Fruit fly (Drosophila melanogaster) whole organism, embryonic: ENCODE measurements around the gene CG5180.

Experiments used
- CG1024 ChIP-seq: fragments of 200-800 bp; sonication (Bioruptor generic); IDR thresholded peaks from 2 replicates; pipeline ENCODE4 v1.3.6; 2022; ENCODE audit warnings: missing biosample characterization, missing genetic modification characterization
- CG12219 ChIP-seq: fragments of 200-800 bp; sonication (Bioruptor generic); optimal IDR thresholded peaks from 3 replicates; lab custom pipeline; 2018; ENCODE audit warnings: missing biosample characterization, mild to moderate bottlenecking, missing genetic modification characterization
- CG12659 ChIP-seq: fragments of 200-800 bp; sonication (Bioruptor generic); optimal IDR thresholded peaks from 3 replicates; lab custom pipeline; 2017; ENCODE audit warnings: mild to moderate bottlenecking, missing biosample characterization, missing genetic modification reagents, missing genetic modification characterization
- CG13287 ChIP-seq: fragments of 200-800 bp; sonication (Bioruptor generic); IDR thresholded peaks from 2 replicates; pipeline ENCODE4 v1.3.6; 2022; ENCODE audit warnings: missing biosample characterization, missing genetic modification characterization; ENCODE audit not compliant: partially characterized antibody
- CG13775 ChIP-seq: fragments of 200-800 bp; sonication (Bioruptor generic); optimal IDR thresholded peaks from 3 replicates; lab custom pipeline; 2017; ENCODE audit warnings: missing biosample characterization, mild to moderate bottlenecking, missing genetic modification characterization
- CG14860 ChIP-seq: fragments of 200-800 bp; sonication (Bioruptor generic); IDR thresholded peaks from 3 replicates; pipeline ENCODE4 v1.3.6; 2022; ENCODE audit warnings: missing biosample characterization, missing genetic modification characterization; ENCODE audit not compliant: partially characterized antibody
- CG17385 ChIP-seq: fragments of 200-800 bp; sonication (Bioruptor generic); optimal IDR thresholded peaks from 3 replicates; lab custom pipeline; 2018; ENCODE audit warnings: missing biosample characterization, mild to moderate bottlenecking, missing genetic modification characterization
- CG18619 ChIP-seq: fragments of 200-800 bp; sonication (Bioruptor generic); optimal IDR thresholded peaks from 3 replicates; lab custom pipeline; 2017; ENCODE audit warnings: missing biosample characterization, mild to moderate bottlenecking, missing genetic modification characterization
- CG2202 ChIP-seq: fragments of 200-800 bp; sonication (Bioruptor generic); optimal IDR thresholded peaks from 2 replicates; lab custom pipeline; 2018; ENCODE audit warnings: missing biosample characterization, mild to moderate bottlenecking, missing genetic modification characterization
- CG2678 ChIP-seq: fragments of 200-800 bp; sonication (Bioruptor generic); optimal IDR thresholded peaks from 3 replicates; lab custom pipeline; 2019; ENCODE audit warnings: missing biosample characterization, mild to moderate bottlenecking, missing genetic modification characterization, moderate library complexity
- CG31365 ChIP-seq: fragments of 200-800 bp; sonication (Bioruptor generic); optimal IDR thresholded peaks from 2 replicates; lab custom pipeline; 2018; ENCODE audit warnings: missing biosample characterization, mild to moderate bottlenecking, missing genetic modification characterization
- CG3726 ChIP-seq: fragments of 200-800 bp; sonication (Bioruptor generic); IDR thresholded peaks from 3 replicates; pipeline ENCODE4, ENCODE4 v1.3.6; 2022; ENCODE audit warnings: missing biosample characterization, missing genetic modification characterization
- CG3838 ChIP-seq: fragments of 200-800 bp; sonication (Bioruptor generic); optimal IDR thresholded peaks from 3 replicates; lab custom pipeline; 2016; ENCODE audit warnings: missing biosample characterization, missing genetic modification characterization
- CG4424 ChIP-seq: fragments of 200-800 bp; sonication (Bioruptor generic); optimal IDR thresholded peaks from 3 replicates; lab custom pipeline; 2016; ENCODE audit warnings: missing biosample characterization, missing genetic modification characterization
- CG5180 ChIP-seq: fragments of 200-800 bp; sonication (Bioruptor generic); optimal IDR thresholded peaks from 3 replicates; lab custom pipeline; 2017; ENCODE audit warnings: missing biosample characterization, missing genetic modification characterization, mild to moderate bottlenecking, moderate library complexity, missing genetic modification reagents
- CG6254 ChIP-seq: fragments of 200-800 bp; sonication (Bioruptor generic); optimal IDR thresholded peaks from 3 replicates; lab custom pipeline; 2017; ENCODE audit warnings: mild to moderate bottlenecking, missing biosample characterization, missing genetic modification reagents, missing genetic modification characterization
- CG6765 ChIP-seq: fragments of 200-800 bp; sonication (Bioruptor generic); optimal IDR thresholded peaks from 3 replicates; lab custom pipeline; 2017; ENCODE audit warnings: missing biosample characterization, mild to moderate bottlenecking, missing genetic modification characterization
- Camta ChIP-seq: fragments of 200-800 bp; sonication (Bioruptor generic); optimal IDR thresholded peaks from 2 replicates; lab custom pipeline; 2016; ENCODE audit warnings: missing biosample characterization, missing genetic modification characterization
- Deaf1 ChIP-seq: fragments of 200-800 bp; optimal IDR thresholded peaks from 3 replicates; lab custom pipeline; 2019; ENCODE audit warnings: missing biosample characterization, mild to moderate bottlenecking, missing genetic modification characterization, moderate library complexity
- H15 ChIP-seq: fragments of 200-800 bp; sonication (Bioruptor generic); IDR thresholded peaks from 3 replicates; pipeline ENCODE4 v1.3.6; 2022; ENCODE audit warnings: missing biosample characterization, missing genetic modification characterization
- HHEX ChIP-seq: fragments of 200-800 bp; sonication (Bioruptor generic); optimal IDR thresholded peaks from 3 replicates; lab custom pipeline; 2017; ENCODE audit warnings: missing biosample characterization, mild to moderate bottlenecking, missing genetic modification characterization, missing genetic modification reagents
- HLH4C ChIP-seq: fragments of 200-800 bp; sonication (Bioruptor generic); IDR thresholded peaks from 3 replicates; pipeline ENCODE4 v1.3.6; 2022; ENCODE audit warnings: missing biosample characterization, missing genetic modification characterization; ENCODE audit not compliant: partially characterized antibody
- Hr78 ChIP-seq, 2 experiments: fragments of 200-800 bp in 1 of 2; fragments of >200 bp in 1 of 2; sonication (Bioruptor generic) in 1 of 2; optimal IDR thresholded peaks; 2 replicates each; lab custom pipeline; 2017 to 2019; ENCODE audit warnings: missing biosample characterization in 2 of 2, missing genetic modification characterization in 2 of 2, mild to moderate bottlenecking in 1 of 2, moderate library complexity in 1 of 2
- Max ChIP-seq: fragments of 200-800 bp; sonication (Bioruptor generic); optimal IDR thresholded peaks from 2 replicates; lab custom pipeline; 2016; ENCODE audit warnings: missing biosample characterization, mild to moderate bottlenecking, missing genetic modification characterization
- Mrtf ChIP-seq: fragments of 200-800 bp; sonication (Bioruptor generic); IDR thresholded peaks from 3 replicates; pipeline ENCODE4 v1.3.6; 2022; ENCODE audit warnings: missing biosample characterization, missing genetic modification characterization
- aop ChIP-seq: fragments of 200-800 bp; sonication (Bioruptor generic); IDR thresholded peaks from 2 replicates; pipeline ENCODE4 v1.3.6; 2022; ENCODE audit warnings: missing biosample characterization, missing genetic modification characterization
- bsh ChIP-seq, 2 experiments: fragments of 200-800 bp; sonication (Bioruptor generic); optimal IDR thresholded peaks; 2 replicates each; lab custom pipeline; 2017 to 2018; ENCODE audit warnings: mild to moderate bottlenecking in 2 of 2, missing biosample characterization in 2 of 2, missing genetic modification characterization in 2 of 2, moderate library complexity in 1 of 2
- cas ChIP-seq: fragments of 200-800 bp; sonication (Bioruptor generic); IDR thresholded peaks from 2 replicates; pipeline ENCODE4 v1.3.6; 2022; ENCODE audit warnings: missing biosample characterization, missing genetic modification characterization
- croc ChIP-seq: fragments of 200-800 bp; sonication (Bioruptor generic); conservative IDR thresholded peaks from 3 replicates; pipeline ENCODE4 v1.3.6; 2022; ENCODE audit warnings: missing biosample characterization, missing genetic modification characterization
- dan ChIP-seq: fragments of 200-800 bp; sonication (Bioruptor generic); IDR thresholded peaks from 2 replicates; pipeline ENCODE4 v1.3.6; 2022; ENCODE audit warnings: missing biosample characterization, missing genetic modification characterization
- emc ChIP-seq: fragments of 200-800 bp; sonication (Bioruptor generic); optimal IDR thresholded peaks from 2 replicates; lab custom pipeline; 2016; ENCODE audit warnings: missing biosample characterization, missing genetic modification characterization
- ems ChIP-seq: fragments of 200-800 bp; sonication (Bioruptor generic); optimal IDR thresholded peaks from 3 replicates; lab custom pipeline; 2016; ENCODE audit warnings: missing biosample characterization, missing genetic modification characterization
- fd3F ChIP-seq: fragments of 200-800 bp; sonication (Bioruptor generic); optimal IDR thresholded peaks from 2 replicates; lab custom pipeline; 2018; ENCODE audit warnings: missing biosample characterization, mild to moderate bottlenecking, missing genetic modification characterization, moderate library complexity
- fd96Cb ChIP-seq: fragments of 200-800 bp; sonication (Bioruptor generic); optimal IDR thresholded peaks from 2 replicates; lab custom pipeline; 2018; ENCODE audit warnings: missing biosample characterization, mild to moderate bottlenecking, missing genetic modification characterization, moderate library complexity
- gsb ChIP-seq: fragments of 200-800 bp; sonication (Bioruptor generic); IDR thresholded peaks from 2 replicates; pipeline ENCODE4 v1.3.6; 2022; ENCODE audit warnings: missing biosample characterization, missing genetic modification characterization
- gsb-n ChIP-seq: fragments of 200-800 bp; sonication (Bioruptor generic); optimal IDR thresholded peaks from 3 replicates; lab custom pipeline; 2018; ENCODE audit warnings: missing biosample characterization, mild to moderate bottlenecking, missing genetic modification characterization
- h ChIP-seq: fragments of >200 bp; optimal IDR thresholded peaks from 2 replicates; lab custom pipeline; 2017
- hth ChIP-seq: fragments of >200 bp; optimal IDR thresholded peaks from 2 replicates; lab custom pipeline; 2017; ENCODE audit warnings: inconsistent platforms
- jumu ChIP-seq: fragments of 200-800 bp; sonication (Bioruptor generic); optimal IDR thresholded peaks from 3 replicates; lab custom pipeline; 2016; ENCODE audit warnings: missing biosample characterization, missing genetic modification characterization
- onecut ChIP-seq: fragments of 200-800 bp; sonication (Bioruptor generic); IDR thresholded peaks from 2 replicates; pipeline ENCODE4 v1.3.6; 2022; ENCODE audit warnings: missing biosample characterization, missing genetic modification characterization
- peb ChIP-seq: fragments of 200-800 bp; sonication (Bioruptor generic); IDR thresholded peaks from 2 replicates; pipeline ENCODE4 v1.3.6; 2022; ENCODE audit warnings: missing biosample characterization, missing genetic modification characterization
- sc ChIP-seq, 3 experiments: fragments of >200 bp in 2 of 3; fragments of 200-800 bp in 1 of 3; sonication (Bioruptor generic) in 1 of 3; optimal IDR thresholded peaks; 2 replicates in 2 of 3; 3 replicates in 1 of 3; lab custom pipeline; 2017; ENCODE audit warnings: mild to moderate bottlenecking in 1 of 3, missing biosample characterization in 1 of 3, missing genetic modification characterization in 1 of 3, missing genetic modification reagents in 1 of 3
- schlank ChIP-seq: fragments of 200-800 bp; sonication (Bioruptor generic); optimal IDR thresholded peaks from 2 replicates; lab custom pipeline; 2018; ENCODE audit warnings: missing biosample characterization, mild to moderate bottlenecking, missing genetic modification characterization
- scrt ChIP-seq: fragments of 200-800 bp; sonication (Bioruptor generic); optimal IDR thresholded peaks from 2 replicates; lab custom pipeline; 2018; ENCODE audit warnings: missing biosample characterization, mild to moderate bottlenecking, missing genetic modification characterization, moderate library complexity
- sisA ChIP-seq: fragments of 200-800 bp; sonication (Bioruptor generic); IDR thresholded peaks from 2 replicates; pipeline ENCODE4 v1.3.6; 2022; ENCODE audit warnings: missing biosample characterization, missing genetic modification characterization
- sna ChIP-seq: fragments of 200-800 bp; sonication (Bioruptor generic); IDR thresholded peaks from 2 replicates; pipeline ENCODE4 v1.3.6; 2022; ENCODE audit warnings: missing biosample characterization, missing genetic modification characterization; ENCODE audit not compliant: partially characterized antibody
- unpg ChIP-seq: fragments of 200-800 bp; sonication (Bioruptor generic); optimal IDR thresholded peaks from 3 replicates; lab custom pipeline; 2018; ENCODE audit warnings: missing biosample characterization, mild to moderate bottlenecking, missing genetic modification characterization, moderate library complexity

Gene CG5180

DNA sequence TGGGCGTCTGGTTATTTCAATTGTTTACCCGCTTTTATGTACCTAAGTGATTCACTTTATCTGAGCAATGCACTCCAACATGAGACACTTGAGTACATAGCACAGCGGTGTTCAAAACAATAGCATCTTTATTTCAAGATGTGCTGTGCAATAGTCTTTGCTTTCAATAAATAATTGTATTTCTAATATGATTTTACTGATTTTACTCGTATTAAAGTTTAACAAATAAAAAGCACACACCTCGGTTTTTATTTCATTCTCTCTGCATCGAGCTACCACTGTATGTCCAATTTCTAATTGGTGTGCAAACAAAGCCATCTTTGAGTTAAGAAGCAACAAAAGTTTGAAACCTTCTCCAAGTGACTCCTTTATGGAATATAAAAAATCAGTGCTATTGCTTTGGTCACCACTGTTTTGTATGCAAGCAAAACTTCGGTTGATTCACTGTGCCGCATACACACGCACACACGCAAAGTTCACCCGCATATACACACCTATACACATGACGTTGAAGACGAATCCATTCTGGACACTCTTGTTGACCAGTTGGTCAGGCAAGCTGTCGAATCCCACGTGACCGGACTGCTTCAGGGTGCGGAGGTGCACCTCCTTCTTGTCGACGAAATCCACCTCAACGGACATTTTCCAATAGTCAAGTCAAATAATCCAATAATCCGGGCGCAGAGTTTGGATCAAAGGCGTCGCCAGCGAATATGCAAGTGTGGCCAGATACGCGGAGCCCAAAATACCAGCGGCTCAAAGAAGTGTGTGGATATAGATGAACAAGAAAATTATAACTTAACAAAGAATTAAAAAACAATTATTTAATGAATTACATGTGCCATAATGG lies 30.1 kb downstream of the CG5180 start, which contains the start of gene Septin2 (continued):
- peak; percentile 79 for TF ChIP-seq bsh (GFP tag; optimal IDR thresholded peaks at IDR 0.05; lab: Kevin White, UChicago)
- peak; percentile 75 for TF ChIP-seq CG5180
- TF ChIP-seq Camta (GFP tag; lab: Kevin White, UChicago): peak; percentile 53
- TF ChIP-seq Hr78 (GFP tag; optimal IDR thresholded peaks at IDR 0.05; lab: Kevin White, UChicago): peak in 1 of 2 experiments; percentile 62
- peak; percentile 86 for TF ChIP-seq CG6254 (GFP tag; lab: Kevin White, UChicago)
- TF ChIP-seq CG3726 (GFP tag; lab: Robert Waterston, UW): no peak
- TF ChIP-seq CG2678 (tag; lab: Kevin White, UChicago): peak; percentile 89
- TF ChIP-seq CG12219: peak; percentile 73
- TF ChIP-seq CG4424 (GFP tag; lab: Kevin White, UChicago): peak; percentile 83
- no peak for TF ChIP-seq emc
- TF ChIP-seq fd96Cb (tag; lab: Kevin White, UChicago): peak; percentile 85
- TF ChIP-seq jumu (GFP tag; lab: Kevin White, UChicago): peak; percentile 30
- TF ChIP-seq aop (GFP tag; lab: Robert Waterston, UW): no peak
- TF ChIP-seq gsb (GFP tag; lab: Robert Waterston, UW): no peak
- TF ChIP-seq CG18619 (GFP tag; lab: Kevin White, UChicago): peak; percentile 80
- peak; percentile 36; the same call in 1 of the 2 replicates for TF ChIP-seq CG13287 (GFP tag; lab: Robert Waterston, UW)
- peak; percentile 84 for TF ChIP-seq HHEX (GFP tag; lab: Kevin White, UChicago)
- TF ChIP-seq h (lab: Kevin White, UChicago): no peak
- TF ChIP-seq gsb-n: peak; percentile 71
- peak; percentile 49 for TF ChIP-seq ems (GFP tag; lab: Kevin White, UChicago)
- no peak for TF ChIP-seq sc (optimal IDR thresholded peaks at IDR 0.05; lab: Kevin White, UChicago)
- TF ChIP-seq sc (GFP tag; optimal IDR thresholded peaks at IDR 0.05; lab: Kevin White, UChicago): peak; percentile 79
- TF ChIP-seq Mrtf (GFP tag; lab: Robert Waterston, UW): no peak; the same call in 2 of the 3 replicates
- peak; percentile 24 for TF ChIP-seq CG31365 (tag; lab: Kevin White, UChicago)
- TF ChIP-seq CG13775 (GFP tag; lab: Kevin White, UChicago): peak; percentile 75
- peak; percentile 54 for TF ChIP-seq fd3F (GFP tag; lab: Kevin White, UChicago)
- TF ChIP-seq schlank (tag; lab: Kevin White, UChicago): no peak
- TF ChIP-seq CG12659 (GFP tag; lab: Kevin White, UChicago): peak; percentile 72
- TF ChIP-seq CG3838 (GFP tag; lab: Kevin White, UChicago): peak; percentile 70
- peak; percentile 19; the same call in 1 of the 2 replicates for TF ChIP-seq onecut (GFP tag; lab: Robert Waterston, UW)
- peak; percentile 62 for TF ChIP-seq CG2202 (tag; lab: Kevin White, UChicago)
- TF ChIP-seq HLH4C: no peak
- TF ChIP-seq Max (GFP tag; lab: Kevin White, UChicago): peak; percentile 81
- TF ChIP-seq CG17385 (GFP tag; lab: Kevin White, UChicago): peak; percentile 77
- 0 out of 2 replicates have a peak, but pooled peaks have one; percentile 2 for TF ChIP-seq CG1024 (GFP tag; lab: Robert Waterston, UW)
- no peak for TF ChIP-seq cas (GFP tag; lab: Robert Waterston, UW)
- peak; percentile 75 for TF ChIP-seq sisA (GFP tag; lab: Robert Waterston, UW)
- no peak for TF ChIP-seq hth (lab: Kevin White, UChicago)
- TF ChIP-seq peb (GFP tag; lab: Robert Waterston, UW): 0 out of 2 replicates have a peak, but pooled peaks have one; percentile 15
- TF ChIP-seq scrt (GFP tag; lab: Kevin White, UChicago): peak; percentile 63
- no peak for TF ChIP-seq dan
- TF ChIP-seq unpg (GFP tag; lab: Kevin White, UChicago): peak; percentile 59
- TF ChIP-seq croc (GFP tag; lab: Robert Waterston, UW): peak; percentile 57; the same call in 1 of the 3 replicates
- peak; percentile 42; the same call in 1 of the 2 replicates for TF ChIP-seq sna (GFP tag; lab: Robert Waterston, UW)
- TF ChIP-seq CG14860 (GFP tag; lab: Robert Waterston, UW): 0 out of 3 replicates have a peak, but pooled peaks have one; percentile 33
- TF ChIP-seq H15 (GFP tag; lab: Robert Waterston, UW): no peak
- peak; percentile 47 for TF ChIP-seq Deaf1 (tag; lab: Kevin White, UChicago)
- TF ChIP-seq CG6765: no peak
